Worm (Caenorhabditis elegans) whole organism, midembryonic: ENCODE results near the gene Y51A2B.6.
"Not testable (repeated sequence)": the region's sequence is repeated elsewhere in the genome, so short reads cannot be mapped to it uniquely, and the experiment has no call there.

Experiments used
- T22C8.4 ChIP-seq: fragments of 200-800 bp; sonication (Bioruptor generic); IDR thresholded peaks from 2 replicates; pipeline ENCODE4 v1.3.6; 2022; ENCODE audit warnings: missing genetic modification characterization, missing compliant biosample characterization
- cog-1 ChIP-seq: sonication (generic microtip); optimal IDR thresholded peaks from 2 replicates; lab custom pipeline; 2016; ENCODE audit warnings: missing genetic modification characterization, missing compliant biosample characterization
- flt-1 ChIP-seq: fragments of 200-800 bp; sonication (Bioruptor generic); IDR thresholded peaks from 2 replicates; pipeline ENCODE4 v1.3.6; 2022; ENCODE audit warnings: missing genetic modification characterization, missing compliant biosample characterization
- klf-2 ChIP-seq: fragments of 200-800 bp; sonication (Bioruptor generic); conservative IDR thresholded peaks from 2 replicates; pipeline ENCODE4 v1.3.6; 2022; ENCODE audit warnings: missing genetic modification reagents, missing genetic modification characterization, missing compliant biosample characterization
- med-1 ChIP-seq: sonication (generic microtip); optimal IDR thresholded peaks from 2 replicates; lab custom pipeline; 2017; ENCODE audit warnings: missing genetic modification characterization, mild to moderate bottlenecking, missing compliant biosample characterization, antibody characterized with exemption, missing genetic modification reagents; ENCODE audit not compliant: insufficient read depth
- ref-1 ChIP-seq: fragments of 200-800 bp; sonication (Bioruptor generic); conservative IDR thresholded peaks from 2 replicates; pipeline ENCODE4 v1.3.6; 2022; ENCODE audit warnings: missing genetic modification reagents, missing genetic modification characterization, missing compliant biosample characterization
- tab-1 ChIP-seq: fragments of 200-800 bp; sonication (Bioruptor generic); IDR thresholded peaks from 2 replicates; pipeline ENCODE4 v1.3.6; 2022; ENCODE audit warnings: missing genetic modification characterization, missing compliant biosample characterization
- ztf-23 ChIP-seq: fragments of 200-800 bp; sonication (Bioruptor generic); IDR thresholded peaks from 2 replicates; pipeline ENCODE4 v1.3.6; 2022; ENCODE audit warnings: missing genetic modification reagents, missing genetic modification characterization, missing compliant biosample characterization
- ztf-29 ChIP-seq: fragments of 200-800 bp; sonication (Bioruptor generic); IDR thresholded peaks from 2 replicates; pipeline ENCODE4 v1.3.6; 2022; ENCODE audit warnings: missing genetic modification reagents, missing genetic modification characterization, missing compliant biosample characterization

Y51A2B.6 gene

ce11 chrV:18412887-18413286, 18.8 kb upstream of the Y51A2B.6 start, which contains the start of gene ZK262.2:
ZK262.2 (minus strand) TSS chrV:18412987.
- TF ChIP-seq cog-1 (tag; lab: Kevin White, UChicago) (no peak), T22C8.4 (GFP tag; lab: Robert Waterston, UW) (no peak), ref-1 (GFP tag; lab: Robert Waterston, UW) (no peak), med-1 (GFP tag; lab: Kevin White, UChicago) (no peak), tab-1 (no peak), ztf-29 (GFP tag; lab: Robert Waterston, UW) (no peak), klf-2 (GFP tag; lab: Robert Waterston, UW) (no peak), flt-1 (GFP tag; lab: Robert Waterston, UW) (no peak), ztf-23 (GFP tag; lab: Robert Waterston, UW) (no peak)

ce11 chrV:18412351-18412750, 18.2 kb upstream of the Y51A2B.6 start:
- TF ChIP-seq tab-1: no peak
- TF ChIP-seq ztf-23 (GFP tag; lab: Robert Waterston, UW): no peak
- TF ChIP-seq cog-1 (tag; lab: Kevin White, UChicago): no peak
- TF ChIP-seq med-1 (GFP tag; lab: Kevin White, UChicago): no peak
- TF ChIP-seq klf-2 (GFP tag; lab: Robert Waterston, UW): no peak
- TF ChIP-seq ztf-29 (GFP tag; lab: Robert Waterston, UW): no peak
- TF ChIP-seq ref-1 (GFP tag; lab: Robert Waterston, UW): no peak
- TF ChIP-seq flt-1 (GFP tag; lab: Robert Waterston, UW): no peak
- no peak for TF ChIP-seq T22C8.4 (GFP tag; lab: Robert Waterston, UW)

DNA sequence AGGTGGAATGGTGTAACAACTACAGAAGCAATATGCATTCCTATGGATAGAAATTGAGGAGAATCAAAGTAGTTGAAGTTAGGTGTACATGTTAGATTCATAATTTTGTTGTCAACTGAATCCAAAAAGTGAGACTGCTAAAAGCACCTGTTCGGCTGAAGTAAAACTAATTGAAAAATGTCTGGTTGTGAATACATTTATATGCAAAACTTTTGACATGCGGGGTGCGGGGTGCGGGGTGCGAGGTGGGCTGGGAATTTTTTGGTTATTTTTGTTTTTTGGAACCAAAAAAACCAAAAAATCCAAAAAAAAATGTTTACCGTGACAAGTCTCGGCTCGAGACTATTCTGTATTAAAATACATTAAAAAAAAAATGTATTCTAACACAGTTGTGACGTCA, 16.0 kb upstream of the Y51A2B.6 start, which contains the start of gene srh-207:
srh-207 (minus strand) TSS at position 101 of the 400 bp plus-strand sequence.
- TF ChIP-seq ztf-29 (GFP tag; lab: Robert Waterston, UW): no peak
- TF ChIP-seq flt-1 (GFP tag; lab: Robert Waterston, UW): no peak

- TF ChIP-seq ztf-23 (GFP tag; lab: Robert Waterston, UW); ztf-29 (GFP tag; lab: Robert Waterston, UW); med-1 (GFP tag; lab: Kevin White, UChicago): not testable (repeated sequence)
These were observed 10.7 kb upstream of the Y51A2B.6 start, which contains the start of gene srh-209 for ce11 chrV:18404767-18405166. srh-209 (minus strand) TSS chrV:18404867.

DNA sequence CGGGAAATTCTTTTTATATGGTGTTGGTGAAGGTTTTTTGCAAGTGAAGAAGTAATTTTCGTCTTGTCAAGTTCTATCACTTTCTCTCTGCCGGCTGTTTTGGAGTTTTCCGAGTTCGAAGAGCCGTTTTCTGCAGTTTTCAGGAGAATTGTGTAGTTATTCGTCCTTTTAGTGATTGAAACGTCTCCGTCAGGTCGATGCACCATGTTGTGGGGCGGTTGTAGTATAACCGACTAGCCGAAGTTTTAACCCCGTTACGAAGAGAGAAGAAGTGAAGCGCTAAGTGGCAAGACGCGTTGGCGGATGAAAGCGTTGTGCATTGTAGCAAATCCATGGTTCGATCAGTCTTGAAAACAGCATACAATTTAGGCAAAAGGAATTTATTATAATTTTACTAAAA, 8.6 kb upstream of the Y51A2B.6 start:
- TF ChIP-seq ztf-29 (GFP tag; lab: Robert Waterston, UW): no peak
- TF ChIP-seq ztf-23 (GFP tag; lab: Robert Waterston, UW): no peak

ce11 chrV:18397814-18398213, 3.7 kb upstream of the Y51A2B.6 start, which contains the start of gene Y51A2B.16:
Y51A2B.16 (minus strand) TSS chrV:18397914.
- TF ChIP-seq klf-2 (GFP tag; lab: Robert Waterston, UW) (no peak), cog-1 (tag; lab: Kevin White, UChicago) (no peak), flt-1 (GFP tag; lab: Robert Waterston, UW) (no peak), T22C8.4 (GFP tag; lab: Robert Waterston, UW) (no peak), tab-1 (no peak), ref-1 (GFP tag; lab: Robert Waterston, UW) (no peak), ztf-29 (GFP tag; lab: Robert Waterston, UW) (no peak), med-1 (GFP tag; lab: Kevin White, UChicago) (no peak), ztf-23 (GFP tag; lab: Robert Waterston, UW) (no peak)

DNA sequence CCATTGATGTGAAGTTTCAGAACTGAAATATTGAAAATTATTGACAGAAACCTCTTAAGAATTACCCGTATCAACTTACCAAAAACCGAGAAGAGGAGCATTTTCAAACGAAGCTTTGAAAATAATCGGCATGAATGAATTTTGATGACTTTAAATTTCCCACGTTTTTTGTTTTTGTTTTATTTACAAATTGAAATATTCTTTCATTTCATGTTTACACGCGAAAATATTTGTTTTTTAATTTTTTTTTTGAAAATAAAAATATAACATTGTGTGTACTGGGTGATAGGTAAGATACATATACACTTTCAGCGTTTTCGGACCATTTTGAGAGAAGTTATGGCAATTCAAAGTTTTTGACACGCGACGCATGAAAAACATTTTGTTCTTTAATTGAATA, 1.5 kb upstream of the Y51A2B.6 start, which contains the start of gene Y51A2B.9:
Y51A2B.9 (minus strand) TSS at position 101 of the 400 bp plus-strand sequence.
- TF ChIP-seq ztf-29 (GFP tag; lab: Robert Waterston, UW) (no peak), ztf-23 (GFP tag; lab: Robert Waterston, UW) (no peak), T22C8.4 (GFP tag; lab: Robert Waterston, UW) (no peak), cog-1 (tag; lab: Kevin White, UChicago) (no peak), ref-1 (GFP tag; lab: Robert Waterston, UW) (no peak), flt-1 (GFP tag; lab: Robert Waterston, UW) (no peak), klf-2 (GFP tag; lab: Robert Waterston, UW) (no peak), med-1 (GFP tag; lab: Kevin White, UChicago) (no peak), tab-1 (no peak)

- TF ChIP-seq tab-1: no peak
- no peak for TF ChIP-seq cog-1 (tag; lab: Kevin White, UChicago)
- TF ChIP-seq klf-2 (GFP tag; lab: Robert Waterston, UW): no peak
- no peak for TF ChIP-seq ztf-29 (GFP tag; lab: Robert Waterston, UW)
- no peak for TF ChIP-seq T22C8.4 (GFP tag; lab: Robert Waterston, UW)
- no peak for TF ChIP-seq ztf-23 (GFP tag; lab: Robert Waterston, UW)
- TF ChIP-seq flt-1 (GFP tag; lab: Robert Waterston, UW): no peak
These were observed 5.1 kb downstream of the Y51A2B.6 start, which contains the start of the genes Y51A2B.4 and Y51A2B.5 for ce11 chrV:18389046-18389445. Y51A2B.4 (minus strand) TSS chrV:18389146. Y51A2B.5 (plus strand) TSS chrV:18389277.

- TF ChIP-seq tab-1: no peak
- TF ChIP-seq cog-1 (tag; lab: Kevin White, UChicago): no peak
- no peak for TF ChIP-seq ztf-29 (GFP tag; lab: Robert Waterston, UW)
- no peak for TF ChIP-seq ref-1 (GFP tag; lab: Robert Waterston, UW)
- TF ChIP-seq T22C8.4 (GFP tag; lab: Robert Waterston, UW): no peak
- TF ChIP-seq ztf-23 (GFP tag; lab: Robert Waterston, UW): no peak
- TF ChIP-seq flt-1 (GFP tag; lab: Robert Waterston, UW): no peak
- TF ChIP-seq klf-2 (GFP tag; lab: Robert Waterston, UW): no peak
- no peak for TF ChIP-seq med-1 (GFP tag; lab: Kevin White, UChicago)
These were observed 11.5 kb downstream of the Y51A2B.6 start, which contains the start of gene nhr-288 for ce11 chrV:18382590-18382989. nhr-288 (minus strand) TSS chrV:18382690.
